Fruit fly (Drosophila melanogaster): ENCODE measurements around the gene S-Lap3.
A peak's percentile ranks its signal among the peaks of the same experiment; 100 is the strongest.

The S-Lap3 gene

dm6 chr3L:10427318-10427717, 37.7 kb upstream of the S-Lap3 start (continued):
- TF ChIP-seq HLH4C (GFP tag; IDR thresholded peaks at IDR 0.05; ENCODE audit: partially characterized antibody), result no peak
- TF ChIP-seq dysf (GFP tag; IDR thresholded peaks at IDR 0.05), result no peak
- no peak for TF ChIP-seq CG43689 (GFP tag; IDR thresholded peaks at IDR 0.05)
- no peak for TF ChIP-seq CG12744 (GFP tag; optimal IDR thresholded peaks at IDR 0.05)
- TF ChIP-seq cato (GFP tag; optimal IDR thresholded peaks at IDR 0.05; ENCODE audit: borderline replicate concordance), result no peak
- TF ChIP-seq Dip2 (GFP tag; IDR thresholded peaks at IDR 0.05), result peak; percentile 79
- no peak for TF ChIP-seq E2f1 (GFP tag; IDR thresholded peaks at IDR 0.05)
- TF ChIP-seq CTCF (GFP tag; optimal IDR thresholded peaks at IDR 0.05), result peak; percentile 90
- TF ChIP-seq CG2116 (GFP tag; optimal IDR thresholded peaks at IDR 0.05), result no peak
- TF ChIP-seq sisA (GFP tag; IDR thresholded peaks at IDR 0.05), result no peak
- no peak for TF ChIP-seq CG4854 (GFP tag; optimal IDR thresholded peaks at IDR 0.05)
- no peak for TF ChIP-seq CG4282 (GFP tag; optimal IDR thresholded peaks at IDR 0.05)
- no peak for TF ChIP-seq fru (optimal IDR thresholded peaks at IDR 0.05)

dm6 chr3L:10428027-10428426, 37.0 kb upstream of the S-Lap3 start:
- TF ChIP-seq CG8924 (tag; optimal IDR thresholded peaks at IDR 0.05) (no peak), btn (GFP tag; optimal IDR thresholded peaks at IDR 0.05) (no peak), usp (GFP tag; optimal IDR thresholded peaks at IDR 0.05) (no peak), CG32772 (GFP tag; IDR thresholded peaks at IDR 0.05) (no peak), CG32767 (GFP tag; IDR thresholded peaks at IDR 0.05) (no peak), CG1602 (GFP tag; optimal IDR thresholded peaks at IDR 0.05) (peak; percentile 31), CG6175 (GFP tag; IDR thresholded peaks at IDR 0.05) (no peak), ap (GFP tag; IDR thresholded peaks at IDR 0.05) (no peak), Spps (tag; optimal IDR thresholded peaks at IDR 0.05) (peak; percentile 9), MESR4 (GFP tag; optimal IDR thresholded peaks at IDR 0.05) (no peak), CG9932 (GFP tag; IDR thresholded peaks at IDR 0.05) (no peak), HmgD (GFP tag; optimal IDR thresholded peaks at IDR 0.05) (no peak), cas (GFP tag; IDR thresholded peaks at IDR 0.05) (no peak), Scr (GFP tag; IDR thresholded peaks at IDR 0.05; ENCODE audit: partially characterized antibody) (no peak), CG8089 (GFP tag; optimal IDR thresholded peaks at IDR 0.05) (no peak), CG4404 (GFP tag; IDR thresholded peaks at IDR 0.05) (no peak), CG14667 (GFP tag; IDR thresholded peaks at IDR 0.05) (no peak), Adf1 (GFP tag; IDR thresholded peaks at IDR 0.05) (no peak), bcd (GFP tag; optimal IDR thresholded peaks at IDR 0.05) (peak; percentile 17), CG15479 (GFP tag; optimal IDR thresholded peaks at IDR 0.05) (no peak), CG17385 (GFP tag; optimal IDR thresholded peaks at IDR 0.05) (no peak), prd (optimal IDR thresholded peaks at IDR 0.05) (no peak), prd (GFP tag; IDR thresholded peaks at IDR 0.05) (peak; percentile 35; the same call in 2 of the 3 replicates), CG1529 (GFP tag; optimal IDR thresholded peaks at IDR 0.05) (peak; percentile 61), CG15011 (GFP tag; optimal IDR thresholded peaks at IDR 0.05) (no peak), ato (GFP tag; IDR thresholded peaks at IDR 0.05; ENCODE audit: partially characterized antibody) (no peak), CG31224 (GFP tag; IDR thresholded peaks at IDR 0.05) (no peak), phol (tag; optimal IDR thresholded peaks at IDR 0.05) (peak; percentile 70), CG17359 (tag; optimal IDR thresholded peaks at IDR 0.05) (peak; percentile 63), shn (GFP tag; optimal IDR thresholded peaks at IDR 0.05) (no peak), CG2202 (tag; optimal IDR thresholded peaks at IDR 0.05) (no peak), Dll (GFP tag; IDR thresholded peaks at IDR 0.05; ENCODE audit: partially characterized antibody) (no peak), org-1 (GFP tag; optimal IDR thresholded peaks at IDR 0.05) (no peak), Six4 (GFP tag; optimal IDR thresholded peaks at IDR 0.05) (no peak), unpg (GFP tag; optimal IDR thresholded peaks at IDR 0.05) (peak; percentile 68), Bteb2 (GFP tag; optimal IDR thresholded peaks at IDR 0.05) (no peak), Dfd (GFP tag; optimal IDR thresholded peaks at IDR 0.05) (no peak), corto (GFP tag; optimal IDR thresholded peaks at IDR 0.05) (no peak), CG32532 (GFP tag; IDR thresholded peaks at IDR 0.05) (no peak), Deaf1 (tag; optimal IDR thresholded peaks at IDR 0.05) (no peak), CG6254 (GFP tag; optimal IDR thresholded peaks at IDR 0.05) (no peak)
